Worm (Caenorhabditis elegans) whole organism, midembryonic: ENCODE results near the gene ubl-1.

ENCODE experiments used
- flt-1 ChIP-seq: fragments of 200-800 bp; sonication (Bioruptor generic); IDR thresholded peaks from 2 replicates; pipeline ENCODE4 v1.3.6; 2022; ENCODE audit warnings: missing genetic modification characterization, missing compliant biosample characterization
- ref-1 ChIP-seq: fragments of 200-800 bp; sonication (Bioruptor generic); conservative IDR thresholded peaks from 2 replicates; pipeline ENCODE4 v1.3.6; 2022; ENCODE audit warnings: missing genetic modification reagents, missing genetic modification characterization, missing compliant biosample characterization

DNA sequence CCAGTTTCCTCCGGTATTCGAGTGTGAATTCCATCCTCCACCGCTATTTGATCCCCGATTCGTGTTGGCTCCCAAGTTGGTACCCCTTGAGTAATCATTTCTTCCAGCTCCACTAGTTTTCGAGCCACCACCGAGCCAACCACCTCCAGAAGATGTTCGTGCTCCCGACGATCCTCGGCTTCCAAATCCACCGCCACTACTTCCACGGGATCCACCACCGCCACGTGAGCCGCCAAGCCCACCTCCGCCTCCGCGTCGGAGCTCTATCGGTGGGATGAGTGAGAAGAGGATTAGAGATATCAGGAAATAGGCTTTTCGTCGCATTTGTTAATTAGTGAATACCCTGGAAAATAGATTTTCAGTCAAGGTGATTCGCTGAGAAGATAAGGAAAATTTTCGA is 4.1 kb upstream of the ubl-1 start, which contains the start of gene H06I04.6:
- TF ChIP-seq flt-1 (no peak), ref-1 (GFP tag; lab: Robert Waterston, UW) (no peak)
